Worm (Caenorhabditis elegans): ENCODE results near the gene hot-4.
A peak's percentile ranks its signal among the peaks of the same experiment; 100 is the strongest.

Gene hot-4

DNA sequence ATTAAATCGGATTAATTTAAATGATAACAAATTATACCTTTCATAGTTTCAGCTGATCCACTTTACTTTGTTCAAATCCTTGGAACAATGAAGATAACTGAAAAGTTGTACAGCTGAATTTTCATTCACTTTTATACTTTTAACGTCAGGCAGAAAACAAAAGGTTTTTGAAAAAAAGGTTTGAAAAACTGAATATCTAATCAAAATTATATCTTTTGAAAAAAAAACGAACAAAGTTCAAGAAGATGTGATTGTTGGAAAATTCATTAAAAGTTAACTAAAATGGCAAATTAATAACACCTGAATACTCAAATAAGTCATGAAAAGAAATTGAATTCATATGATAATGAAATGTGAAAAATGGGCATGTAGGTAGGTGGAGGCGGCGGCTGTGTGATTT is 19.4 kb downstream of the hot-4 start, which contains the start of gene T12A2.21:
TSS of gene T12A2.21 (minus strand) at position 101 of the 400 bp plus-strand sequence.
- TF ChIP-seq lin-13 (tag; optimal IDR thresholded peaks at IDR 0.05) (no peak), elt-1 (tag; optimal IDR thresholded peaks at IDR 0.05; ENCODE audit: borderline replicate concordance, insufficient read depth) (no peak), flh-1 (GFP tag; optimal IDR thresholded peaks at IDR 0.05) (no peak), blmp-1 (tag; optimal IDR thresholded peaks at IDR 0.05) (no peak), unc-62 (GFP tag; optimal IDR thresholded peaks at IDR 0.05) (no peak), ceh-43 (GFP tag; optimal IDR thresholded peaks at IDR 0.05) (no peak), nhr-76 (tag; optimal IDR thresholded peaks at IDR 0.05) (no peak), nhr-237 (tag; optimal IDR thresholded peaks at IDR 0.05) (no peak), nhr-28 (tag; optimal IDR thresholded peaks at IDR 0.05) (no peak), snpc-4 (tag; optimal IDR thresholded peaks at IDR 0.05) (no peak), bed-3 (GFP tag; optimal IDR thresholded peaks at IDR 0.05) (no peak), tbx-8 (GFP tag; optimal IDR thresholded peaks at IDR 0.05) (no peak), ces-1 (GFP tag; optimal IDR thresholded peaks at IDR 0.05) (no peak), ceh-83 (GFP tag; optimal IDR thresholded peaks at IDR 0.05) (no peak), mls-2 (tag; optimal IDR thresholded peaks at IDR 0.05) (no peak), sptf-1 (tag; optimal IDR thresholded peaks at IDR 0.05) (no peak), ceh-39 (tag; optimal IDR thresholded peaks at IDR 0.05) (no peak), cnd-1 (tag; optimal IDR thresholded peaks at IDR 0.05) (no peak)

DNA sequence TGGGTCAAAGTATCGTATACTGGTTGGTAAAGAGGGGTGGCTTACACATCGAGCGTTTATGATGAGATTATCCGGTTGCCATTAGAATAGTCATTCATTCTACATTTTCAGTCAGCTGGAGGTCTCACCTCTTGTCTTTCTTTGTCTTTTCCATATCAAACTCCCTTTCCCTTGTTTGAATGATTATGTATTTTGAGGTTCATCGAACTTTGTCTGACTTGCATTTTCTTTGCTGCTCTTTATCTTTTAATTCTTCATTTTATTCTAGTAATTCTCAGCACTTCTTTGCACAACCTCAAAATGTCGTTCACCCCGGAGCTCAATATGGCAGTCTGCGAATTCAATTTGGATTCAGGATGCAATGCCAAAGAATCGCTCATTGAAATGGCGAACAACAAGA is 23.3 kb downstream of the hot-4 start, which contains the start of gene T12A2.3:
TSS of gene T12A2.3 (plus strand) at position 301 of the 400 bp plus-strand sequence.
- TF ChIP-seq nhr-28 (tag; optimal IDR thresholded peaks at IDR 0.05) = no peak
- TF ChIP-seq mep-1 (tag; optimal IDR thresholded peaks at IDR 0.05) = no peak
- TF ChIP-seq sem-2 (GFP tag; optimal IDR thresholded peaks at IDR 0.05) = no peak
- no peak for TF ChIP-seq unc-62 (GFP tag; optimal IDR thresholded peaks at IDR 0.05)
- TF ChIP-seq mls-2 (tag; optimal IDR thresholded peaks at IDR 0.05) = no peak
- TF ChIP-seq cnd-1 (tag; optimal IDR thresholded peaks at IDR 0.05) = no peak
- no peak for TF ChIP-seq nhr-76 (tag; optimal IDR thresholded peaks at IDR 0.05)
- no peak for TF ChIP-seq M03D4.4 (tag; optimal IDR thresholded peaks at IDR 0.05)
- no peak for TF ChIP-seq zip-8 (tag; optimal IDR thresholded peaks at IDR 0.05)

DNA sequence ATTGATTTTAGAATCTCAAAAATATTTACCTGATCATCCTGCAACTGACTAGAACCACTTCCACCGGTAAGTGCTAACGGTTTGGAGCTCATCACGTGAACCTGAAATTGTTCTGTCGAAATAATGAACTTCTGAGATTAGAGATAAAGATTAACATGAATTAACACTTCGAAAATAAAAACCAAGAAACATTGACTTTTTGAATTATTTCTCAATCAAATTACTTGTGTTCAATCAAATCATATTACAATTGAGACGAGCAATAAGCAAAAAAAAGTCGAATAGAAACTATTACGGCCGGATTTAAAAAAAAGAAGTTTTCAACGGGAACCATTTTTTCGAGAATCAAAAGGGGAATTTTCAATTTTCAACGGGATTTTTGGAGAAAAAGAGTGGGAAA is 28.5 kb downstream of the hot-4 start, which contains the start of gene bcas-2:
TSS of gene bcas-2 (minus strand) at position 101 of the 400 bp plus-strand sequence.
- TF ChIP-seq bed-3 (GFP tag; optimal IDR thresholded peaks at IDR 0.05) (no peak), elt-1 (tag; optimal IDR thresholded peaks at IDR 0.05; ENCODE audit: borderline replicate concordance, insufficient read depth) (no peak), lin-13 (tag; optimal IDR thresholded peaks at IDR 0.05) (no peak), nhr-76 (tag; optimal IDR thresholded peaks at IDR 0.05) (no peak), sem-2 (GFP tag; optimal IDR thresholded peaks at IDR 0.05) (no peak)

DNA sequence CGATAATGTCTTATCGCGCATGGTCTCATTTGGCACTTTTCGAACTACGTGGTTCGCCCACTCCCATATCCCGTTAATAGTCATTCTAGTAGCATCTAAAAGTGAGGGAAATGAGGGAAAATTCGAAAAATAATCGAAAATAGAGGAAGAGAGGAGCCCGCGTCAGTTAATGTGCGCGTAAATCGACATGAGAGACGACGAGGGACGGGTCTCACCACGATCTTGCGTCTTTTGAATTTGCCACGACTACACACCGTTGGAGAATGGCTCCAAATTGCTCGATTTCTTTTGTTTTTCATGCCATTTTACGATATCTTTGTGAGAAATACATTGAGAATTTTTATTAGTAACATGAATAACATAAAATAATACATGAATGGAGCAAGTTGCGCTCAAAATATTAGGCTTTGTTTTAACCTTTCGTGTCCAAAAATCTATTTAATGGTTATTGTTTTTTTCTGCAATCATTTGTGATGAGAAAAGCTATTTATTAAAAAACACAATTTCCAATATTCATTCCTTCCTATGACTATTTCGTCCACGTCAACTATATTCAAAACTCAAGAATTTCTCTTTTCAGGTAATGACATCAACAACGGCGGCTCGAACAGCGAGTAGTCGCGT is 31.0 kb downstream of the hot-4 start, which contains the start of the genes gen-1 and stt-3:
TSS of gene gen-1 (minus strand) at position 95 of the 624 bp plus-strand sequence.
TSS of gene stt-3 (plus strand) at position 574 of the 624 bp plus-strand sequence.
- no peak for TF ChIP-seq ztf-11 (tag; optimal IDR thresholded peaks at IDR 0.05)
- TF ChIP-seq mep-1 (tag; optimal IDR thresholded peaks at IDR 0.05) = peak; percentile 54

DNA sequence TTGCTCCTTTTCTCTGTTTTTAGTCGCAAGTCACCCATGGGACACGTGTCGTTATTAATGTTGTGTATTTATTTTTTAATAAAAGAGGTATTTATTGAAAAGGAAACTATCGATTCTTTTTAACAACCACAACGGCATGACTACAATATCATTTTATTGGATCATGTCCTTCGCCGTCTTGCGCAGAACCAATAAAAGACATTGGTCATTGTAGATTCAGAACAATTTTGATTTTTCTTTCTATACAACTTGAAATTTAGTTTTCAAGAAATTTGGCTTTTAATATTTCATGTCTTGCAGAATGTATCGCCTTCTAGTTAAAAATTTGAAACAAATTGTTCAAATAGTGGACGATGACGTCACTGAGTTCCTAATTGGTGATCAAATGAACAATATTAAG is 34.3 kb downstream of the hot-4 start, which contains the start of gene amdh-1:
TSS of gene amdh-1 (plus strand) at position 301 of the 400 bp plus-strand sequence.
- TF ChIP-seq lin-32 (GFP tag; optimal IDR thresholded peaks at IDR 0.05) (no peak), mab-5 (tag; optimal IDR thresholded peaks at IDR 0.05) (no peak), drap-1 (GFP tag; optimal IDR thresholded peaks at IDR 0.05) (no peak), ceh-43 (GFP tag; optimal IDR thresholded peaks at IDR 0.05) (no peak), cnd-1 (tag; optimal IDR thresholded peaks at IDR 0.05) (no peak), sem-2 (GFP tag; optimal IDR thresholded peaks at IDR 0.05) (no peak), tbx-8 (GFP tag; optimal IDR thresholded peaks at IDR 0.05) (no peak), zip-8 (tag; optimal IDR thresholded peaks at IDR 0.05) (no peak), snpc-4 (tag; optimal IDR thresholded peaks at IDR 0.05) (no peak), ceh-83 (GFP tag; optimal IDR thresholded peaks at IDR 0.05) (no peak), nhr-237 (tag; optimal IDR thresholded peaks at IDR 0.05) (no peak), ces-1 (GFP tag; optimal IDR thresholded peaks at IDR 0.05) (no peak), lsy-2 (tag; optimal IDR thresholded peaks at IDR 0.05) (no peak), elt-3 (tag; optimal IDR thresholded peaks at IDR 0.05) (no peak), nhr-28 (tag; optimal IDR thresholded peaks at IDR 0.05) (no peak), ztf-11 (tag; optimal IDR thresholded peaks at IDR 0.05) (no peak)
